Worm (Caenorhabditis elegans): ENCODE measurements around the gene K12B6.11.

DNA sequence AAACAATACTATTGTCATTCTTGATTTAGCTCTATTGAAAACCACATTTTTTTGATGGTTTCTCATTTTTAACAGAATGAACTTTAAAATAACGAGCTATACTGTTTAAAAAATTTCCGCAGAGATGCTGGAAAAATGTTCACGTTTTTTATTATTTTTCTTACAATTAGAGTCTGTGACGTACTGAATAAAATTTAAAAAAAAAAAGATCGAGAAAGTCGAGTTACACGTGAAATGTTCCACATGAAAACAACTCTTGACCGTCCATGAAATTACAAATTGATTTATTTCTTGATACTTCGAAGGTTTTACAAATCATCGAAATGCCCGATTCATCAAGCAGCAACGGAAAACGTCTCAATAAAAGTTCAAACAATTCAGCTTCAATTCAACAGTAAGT is 38.3 kb downstream of the K12B6.11 start, which contains the start of gene fbxa-202:
- no peak for TF ChIP-seq skn-1 (tag; optimal IDR thresholded peaks at IDR 0.05)
- TF ChIP-seq nhr-237 (tag; optimal IDR thresholded peaks at IDR 0.05) = no peak
- no peak for TF ChIP-seq lin-13 (GFP tag; optimal IDR thresholded peaks at IDR 0.05)
- no peak for TF ChIP-seq nhr-11 (tag; optimal IDR thresholded peaks at IDR 0.05)
- TF ChIP-seq mab-5 (tag; optimal IDR thresholded peaks at IDR 0.05) = no peak
- TF ChIP-seq nhr-10 (tag; optimal IDR thresholded peaks at IDR 0.05) = no peak

All from whole organism, L2 larva.